Fruit fly (Drosophila melanogaster): ENCODE measurements around the gene plum.

dm6 chr3R:26502072-26502471, 32.9 kb downstream of the plum start:
- TF ChIP-seq pan (optimal IDR thresholded peaks at IDR 0.05) (no peak), usp (GFP tag; optimal IDR thresholded peaks at IDR 0.05) (no peak), CG8478 (optimal IDR thresholded peaks at IDR 0.05) (no peak), psq (optimal IDR thresholded peaks at IDR 0.05) (no peak), EcR (GFP tag; optimal IDR thresholded peaks at IDR 0.05) (no peak), Dll (optimal IDR thresholded peaks at IDR 0.05) (no peak)

All from whole organism.